Worm (Caenorhabditis elegans): ENCODE measurements around the gene F09F7.6.

Gene F09F7.6

ce11 chrIII:5553098-5553497, 1.2 kb upstream of the F09F7.6 start:
- TF ChIP-seq eor-1 (tag; optimal IDR thresholded peaks at IDR 0.05) (no peak), nhr-25 (tag; optimal IDR thresholded peaks at IDR 0.05) (no peak), snpc-4 (tag; optimal IDR thresholded peaks at IDR 0.05) (no peak), ama-1 (optimal IDR thresholded peaks at IDR 0.05) (peak; percentile 35), elt-2 (tag; optimal IDR thresholded peaks at IDR 0.05) (peak; percentile 87), ceh-16 (tag; optimal IDR thresholded peaks at IDR 0.05) (no peak), skn-1 (tag; optimal IDR thresholded peaks at IDR 0.05) (no peak), nhr-43 (tag; optimal IDR thresholded peaks at IDR 0.05; ENCODE audit: poor library complexity, severe bottlenecking) (no peak), ZK546.5 (tag; optimal IDR thresholded peaks at IDR 0.05) (no peak), egl-5 (tag; optimal IDR thresholded peaks at IDR 0.05) (no peak), nhr-23 (tag; optimal IDR thresholded peaks at IDR 0.05) (no peak), ceh-9 (tag; optimal IDR thresholded peaks at IDR 0.05) (no peak), fos-1 (tag; optimal IDR thresholded peaks at IDR 0.05) (no peak), nhr-76 (tag; optimal IDR thresholded peaks at IDR 0.05) (no peak), pha-4 (tag; optimal IDR thresholded peaks at IDR 0.05) (peak; percentile 53), daf-12 (tag; optimal IDR thresholded peaks at IDR 0.05) (no peak), lin-15B (tag; optimal IDR thresholded peaks at IDR 0.05) (no peak), ceh-82 (tag; optimal IDR thresholded peaks at IDR 0.05) (no peak), sea-2 (GFP tag; optimal IDR thresholded peaks at IDR 0.05) (no peak), ztf-11 (tag; optimal IDR thresholded peaks at IDR 0.05) (no peak), ceh-28 (tag; optimal IDR thresholded peaks at IDR 0.05) (no peak), jun-1 (tag; optimal IDR thresholded peaks at IDR 0.05) (no peak), aly-2 (tag; optimal IDR thresholded peaks at IDR 0.05) (no peak), nhr-28 (tag; optimal IDR thresholded peaks at IDR 0.05) (no peak), elt-1 (tag; optimal IDR thresholded peaks at IDR 0.05) (peak; percentile 52), lsy-12 (tag; optimal IDR thresholded peaks at IDR 0.05) (no peak), pqm-1 (tag; optimal IDR thresholded peaks at IDR 0.05) (peak; percentile 70)

DNA sequence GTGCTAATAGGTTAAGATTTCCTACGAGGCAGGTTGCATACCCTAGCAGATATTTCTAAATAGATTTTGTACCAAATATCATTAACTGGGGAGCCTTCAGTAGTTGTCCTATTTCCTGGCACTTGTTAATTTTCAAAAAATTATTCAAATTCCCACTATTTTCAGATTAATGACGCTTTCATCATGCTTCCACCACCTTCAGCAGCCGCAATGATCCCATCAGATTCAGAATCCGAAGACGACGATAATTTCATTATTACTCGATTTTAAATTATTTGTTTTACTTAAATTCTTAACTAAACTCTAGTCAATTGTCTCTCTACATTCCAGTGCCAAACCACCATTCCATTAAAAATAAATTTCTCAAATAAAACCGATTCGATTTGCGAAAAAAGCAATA, 1.1 kb downstream of the F09F7.6 start:
- peak; percentile 34 for TF ChIP-seq nhr-43 (tag; optimal IDR thresholded peaks at IDR 0.05; ENCODE audit: poor library complexity, severe bottlenecking)
- TF ChIP-seq nhr-12 (tag; optimal IDR thresholded peaks at IDR 0.05) = no peak
- TF ChIP-seq nhr-76 (tag; optimal IDR thresholded peaks at IDR 0.05) = no peak
- TF ChIP-seq elt-2 (tag; optimal IDR thresholded peaks at IDR 0.05) = peak; percentile 31
- TF ChIP-seq ceh-28 (tag; optimal IDR thresholded peaks at IDR 0.05) = no peak
- no peak for TF ChIP-seq skn-1 (tag; optimal IDR thresholded peaks at IDR 0.05)
- TF ChIP-seq pha-4 (tag; optimal IDR thresholded peaks at IDR 0.05) = peak; percentile 25
- TF ChIP-seq ztf-4 (tag; optimal IDR thresholded peaks at IDR 0.05) = no peak
- no peak for TF ChIP-seq zag-1 (tag; optimal IDR thresholded peaks at IDR 0.05)
- no peak for TF ChIP-seq mml-1 (tag; optimal IDR thresholded peaks at IDR 0.05)
- TF ChIP-seq pqm-1 (tag; optimal IDR thresholded peaks at IDR 0.05) = no peak
- no peak for TF ChIP-seq ceh-9 (tag; optimal IDR thresholded peaks at IDR 0.05)
- no peak for TF ChIP-seq nhr-25 (tag; optimal IDR thresholded peaks at IDR 0.05)
- no peak for TF ChIP-seq R02D3.7 (tag; optimal IDR thresholded peaks at IDR 0.05)
- TF ChIP-seq elt-1 (tag; optimal IDR thresholded peaks at IDR 0.05) = no peak
- TF ChIP-seq ztf-11 (tag; optimal IDR thresholded peaks at IDR 0.05) = no peak
- TF ChIP-seq nhr-28 (tag; optimal IDR thresholded peaks at IDR 0.05) = no peak
- no peak for TF ChIP-seq nhr-77 (tag; optimal IDR thresholded peaks at IDR 0.05)
- no peak for TF ChIP-seq nhr-11 (tag; optimal IDR thresholded peaks at IDR 0.05)
- TF ChIP-seq nhr-67 (tag; optimal IDR thresholded peaks at IDR 0.05) = no peak
- TF ChIP-seq mdl-1 (tag; optimal IDR thresholded peaks at IDR 0.05) = no peak
- TF ChIP-seq eor-1 (tag; optimal IDR thresholded peaks at IDR 0.05) = no peak
- no peak for TF ChIP-seq lin-15B (tag; optimal IDR thresholded peaks at IDR 0.05)
- no peak for TF ChIP-seq sea-2 (GFP tag; optimal IDR thresholded peaks at IDR 0.05)
- no peak for TF ChIP-seq tbx-2 (tag; optimal IDR thresholded peaks at IDR 0.05)
- TF ChIP-seq hmg-11 (tag; optimal IDR thresholded peaks at IDR 0.05) = no peak
- no peak for TF ChIP-seq jun-1 (tag; optimal IDR thresholded peaks at IDR 0.05)
- TF ChIP-seq ama-1 (optimal IDR thresholded peaks at IDR 0.05) = peak; percentile 96
- TF ChIP-seq egl-5 (tag; optimal IDR thresholded peaks at IDR 0.05) = no peak
- no peak for TF ChIP-seq fkh-2 (tag; optimal IDR thresholded peaks at IDR 0.05)
- TF ChIP-seq daf-12 (tag; optimal IDR thresholded peaks at IDR 0.05) = no peak

DNA sequence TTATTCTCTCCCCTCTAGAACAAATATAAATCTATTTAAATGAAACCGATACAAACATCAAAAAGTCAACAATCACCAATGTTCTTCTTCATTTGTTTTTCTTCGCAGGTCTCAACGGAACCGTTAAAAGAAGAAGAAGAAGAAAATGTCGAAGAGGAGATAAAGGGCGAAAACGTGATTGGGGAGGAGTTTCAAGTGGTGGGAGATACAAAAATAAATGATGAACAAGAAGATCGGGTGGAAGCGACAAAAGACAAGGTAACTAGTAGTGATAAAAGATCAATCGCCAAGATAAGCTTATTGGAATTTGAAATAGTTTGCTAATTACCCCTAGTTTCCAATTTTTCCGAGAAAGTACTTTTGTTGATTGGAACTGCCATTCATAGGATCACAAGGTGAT, 1.7 kb downstream of the F09F7.6 start:
- TF ChIP-seq lin-39 (tag; optimal IDR thresholded peaks at IDR 0.05) (no peak), jun-1 (tag; optimal IDR thresholded peaks at IDR 0.05) (no peak), eor-1 (tag; optimal IDR thresholded peaks at IDR 0.05) (no peak), nfya-1 (tag; optimal IDR thresholded peaks at IDR 0.05; ENCODE audit: insufficient read depth) (peak; percentile 28)

Measured in whole organism, L3 larva.